Worm (Caenorhabditis elegans) whole organism, dauer: ENCODE data around the gene nspb-1.
"Not testable (repeated sequence)": the region's sequence is repeated elsewhere in the genome, so short reads cannot be mapped to it uniquely, and the experiment has no call there.

ENCODE experiments used
- unc-62 ChIP-seq: sonication (generic microtip); optimal IDR thresholded peaks from 2 replicates; lab custom pipeline; 2017; ENCODE audit warnings: missing biosample characterization, missing genetic modification reagents, missing genetic modification characterization

nspb-1 gene

ce11 chrIV:6591010-6591746, at the start of gene nspb-1, which contains the start of gene nspb-2:
Gene nspb-1 (minus strand): TSS chrIV:6591110.
Gene nspb-2 (plus strand): TSS chrIV:6591696.
- not testable (repeated sequence) for TF ChIP-seq unc-62 (GFP tag; lab: Kevin White, UChicago)

ce11 chrIV:6639880-6640279, 49.0 kb upstream of the nspb-1 start, which contains the start of gene C01B10.6:
Gene C01B10.6 (plus strand): TSS chrIV:6640180.
- no peak for TF ChIP-seq unc-62 (GFP tag; lab: Kevin White, UChicago)

- no peak for TF ChIP-seq unc-62 (GFP tag; lab: Kevin White, UChicago)
Measured at ce11 chrIV:6638256-6638655, 47.3 kb upstream of the nspb-1 start, which contains the start of gene C01B10.7. Gene C01B10.7 (plus strand): TSS chrIV:6638556.

- TF ChIP-seq unc-62 (GFP tag; lab: Kevin White, UChicago) = no peak
Measured at ce11 chrIV:6634789-6635188, 43.9 kb upstream of the nspb-1 start, which contains the start of gene metl-13. Gene metl-13 (plus strand): TSS chrIV:6635089.

ce11 chrIV:6631704-6632272, 40.9 kb upstream of the nspb-1 start, which contains the start of the genes cest-5.1 and C01B10.9:
Gene cest-5.1 (minus strand): TSS chrIV:6631754.
Gene C01B10.9 (plus strand): TSS chrIV:6632222.
- no peak for TF ChIP-seq unc-62 (GFP tag; lab: Kevin White, UChicago)

ce11 chrIV:6627798-6628197, 36.9 kb upstream of the nspb-1 start, which contains the start of gene cest-5.2:
Gene cest-5.2 (minus strand): TSS chrIV:6627925.
- no peak for TF ChIP-seq unc-62 (GFP tag; lab: Kevin White, UChicago)

ce11 chrIV:6623390-6623789, 32.5 kb upstream of the nspb-1 start, which contains the start of gene C01B10.44:
Gene C01B10.44 (plus strand): TSS chrIV:6623690.
- TF ChIP-seq unc-62 (GFP tag; lab: Kevin White, UChicago) = no peak

ce11 chrIV:6622142-6622541, 31.2 kb upstream of the nspb-1 start:
- TF ChIP-seq unc-62 (GFP tag; lab: Kevin White, UChicago) = no peak

- no peak for TF ChIP-seq unc-62 (GFP tag; lab: Kevin White, UChicago)
Measured at ce11 chrIV:6621252-6621651, 30.3 kb upstream of the nspb-1 start, which contains the start of gene C01B10.3. Gene C01B10.3 (minus strand): TSS chrIV:6621352.

- no peak for TF ChIP-seq unc-62 (GFP tag; lab: Kevin White, UChicago)
Measured at ce11 chrIV:6618607-6619006, 27.7 kb upstream of the nspb-1 start.

ce11 chrIV:6613296-6613695, 22.4 kb upstream of the nspb-1 start, which contains the start of gene drh-1:
Gene drh-1 (minus strand): TSS chrIV:6613353.
- TF ChIP-seq unc-62 (GFP tag; lab: Kevin White, UChicago) = no peak

ce11 chrIV:6607059-6607458, 16.1 kb upstream of the nspb-1 start:
- TF ChIP-seq unc-62 (GFP tag; lab: Kevin White, UChicago) = no peak

ce11 chrIV:6606587-6606986, 15.7 kb upstream of the nspb-1 start:
- TF ChIP-seq unc-62 (GFP tag; lab: Kevin White, UChicago) = no peak

ce11 chrIV:6605863-6606262, 15.0 kb upstream of the nspb-1 start, which contains the start of gene nstp-2:
Gene nstp-2 (minus strand): TSS chrIV:6606188.
- no peak for TF ChIP-seq unc-62 (GFP tag; lab: Kevin White, UChicago)

ce11 chrIV:6603549-6603948, 12.6 kb upstream of the nspb-1 start:
- no peak for TF ChIP-seq unc-62 (GFP tag; lab: Kevin White, UChicago)

- no peak for TF ChIP-seq unc-62 (GFP tag; lab: Kevin White, UChicago)
Measured at ce11 chrIV:6602376-6602775, 11.5 kb upstream of the nspb-1 start, which contains the start of gene F15B10.3. Gene F15B10.3 (plus strand): TSS chrIV:6602676.
